Fruit fly (Drosophila melanogaster) S2 (cell line): ENCODE data around the gene Ugt304A1.

Experiments
- CG8478 ChIP-seq: fragments of >200 bp; optimal IDR thresholded peaks from 2 replicates; lab custom pipeline; 2018
- CTCF ChIP-seq, 2 experiments: fragments of >200 bp; optimal IDR thresholded peaks; 2 replicates each; lab custom pipeline; 2018

- no peak for TF ChIP-seq CTCF (optimal IDR thresholded peaks at IDR 0.05; lab: Kevin White, UChicago)
- no peak for TF ChIP-seq CG8478 (lab: Kevin White, UChicago)
These were observed 33.6 kb upstream of the Ugt304A1 start for dm6 chr3R:11208766-11209331.
